Worm (Caenorhabditis elegans) whole organism, late embryonic: ENCODE results near the gene C05D11.8.

ENCODE experiments used
- ceh-18 ChIP-seq: sonication (generic microtip); optimal IDR thresholded peaks from 2 replicates; lab custom pipeline; 2016; ENCODE audit warnings: missing genetic modification characterization, missing compliant biosample characterization
- nhr-11 ChIP-seq: fragments of 150-350 bp; optimal IDR thresholded peaks from 2 replicates; lab custom pipeline; 2014; ENCODE audit warnings: missing biosample characterization, missing genetic modification characterization
- sox-4 ChIP-seq: sonication (generic microtip); optimal IDR thresholded peaks from 2 replicates; lab custom pipeline; 2017; ENCODE audit warnings: mild to moderate bottlenecking, missing genetic modification characterization, inconsistent platforms, missing compliant biosample characterization
- tbx-2 ChIP-seq: sonication (generic microtip); optimal IDR thresholded peaks from 2 replicates; lab custom pipeline; 2016; ENCODE audit warnings: missing genetic modification characterization, missing compliant biosample characterization
- unc-55 ChIP-seq: sonication (generic microtip); optimal IDR thresholded peaks from 2 replicates; lab custom pipeline; 2017; ENCODE audit warnings: missing biosample characterization, missing genetic modification reagents, missing genetic modification characterization

DNA sequence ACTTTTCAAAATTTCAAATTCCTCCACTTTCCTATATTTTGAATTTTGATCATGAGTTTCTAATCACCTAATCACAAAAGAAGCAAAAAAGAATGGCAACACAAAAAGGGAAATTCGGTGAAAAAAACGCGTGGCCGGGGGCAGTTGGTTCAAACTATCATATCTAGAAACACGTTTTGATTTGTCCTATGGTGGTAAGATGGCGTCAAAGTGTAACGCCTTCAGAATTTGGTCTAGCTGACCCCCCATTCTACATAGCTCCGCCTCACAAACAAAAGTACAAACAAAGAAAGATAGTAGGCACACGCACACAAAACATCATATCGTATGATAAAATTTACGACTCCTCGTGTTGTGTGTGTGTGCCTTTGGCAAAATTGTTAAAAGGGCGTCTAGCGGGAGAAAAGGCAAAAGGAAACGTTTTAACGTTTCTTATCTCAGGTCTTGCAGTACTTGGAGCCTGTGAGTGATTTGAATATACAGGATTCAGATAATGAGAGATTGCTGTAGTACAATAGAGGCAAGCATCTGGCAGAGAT is 5.1 kb downstream of the C05D11.8 start:
- TF ChIP-seq unc-55 (GFP tag; lab: Kevin White, UChicago) (no peak), sox-4 (tag; lab: Kevin White, UChicago) (no peak), tbx-2 (tag; lab: Kevin White, UChicago) (no peak), ceh-18 (tag; lab: Kevin White, UChicago) (no peak), nhr-11 (tag; lab: Kevin White, UChicago) (no peak)
